Fruit fly (Drosophila melanogaster) whole organism: Measurements from ENCODE around the gene CG42272.

Source experiments
- EcR ChIP-seq, 2 experiments: fragments of >200 bp; optimal IDR thresholded peaks; 2 replicates each; lab custom pipeline; 2017; ENCODE audit warnings: missing biosample characterization in 2 of 2, missing genetic modification characterization in 2 of 2, missing genetic modification reagents in 2 of 2
- pan ChIP-seq: fragments of >200 bp; optimal IDR thresholded peaks from 2 replicates; lab custom pipeline; 2017
- psq ChIP-seq: fragments of >200 bp; optimal IDR thresholded peaks from 2 replicates; lab custom pipeline; 2017

DNA sequence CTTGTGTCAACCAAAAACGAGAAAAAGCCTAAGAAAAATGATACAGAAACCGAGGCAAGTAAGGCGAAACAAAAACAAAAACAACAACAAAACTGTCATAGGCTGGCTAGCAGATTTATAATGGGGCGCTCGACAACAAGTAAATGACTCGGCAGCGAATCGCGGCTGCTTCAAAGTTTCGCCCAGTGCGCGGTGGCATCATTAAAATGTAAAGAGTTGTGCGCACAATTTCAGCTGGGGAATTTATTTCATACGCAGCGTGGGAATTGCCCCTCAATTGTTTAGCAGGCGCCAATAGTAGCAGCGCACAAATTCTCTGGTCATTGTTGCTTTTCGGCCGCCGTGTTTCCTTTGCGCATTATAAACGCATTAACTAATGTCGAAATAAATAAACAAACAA is 29.1 kb downstream of the CG42272 start:
- TF ChIP-seq pan (lab: Kevin White, UChicago) (no peak), psq (lab: Kevin White, UChicago) (no peak), EcR (GFP tag; optimal IDR thresholded peaks at IDR 0.05; lab: Kevin White, UChicago) (no peak)
